Worm (Caenorhabditis elegans): Measurements from ENCODE around the gene F13A7.7.

DNA sequence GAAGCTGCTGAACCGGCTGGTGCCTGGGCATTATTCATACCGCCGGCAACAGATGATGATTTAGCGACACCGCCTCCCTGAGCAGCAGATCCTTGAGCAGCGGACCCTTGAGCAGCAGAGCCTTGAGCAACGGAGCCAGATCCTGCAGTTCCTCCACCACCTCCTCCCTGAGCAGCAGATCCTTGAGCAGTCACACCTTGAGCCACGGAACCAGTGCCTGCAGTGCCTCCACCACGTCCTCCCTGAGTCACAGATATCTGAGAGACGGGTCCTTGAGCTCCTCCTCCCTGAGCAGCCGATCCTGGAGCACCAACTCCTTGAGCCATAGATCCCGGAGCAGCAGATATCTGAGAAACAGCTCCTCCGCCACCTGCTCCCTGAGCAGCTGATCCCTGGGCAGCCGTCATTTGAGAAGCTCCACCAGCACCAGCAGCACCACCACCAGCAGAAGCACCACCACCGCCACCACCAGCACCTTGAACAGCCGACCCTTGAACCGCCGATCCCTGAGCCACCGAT lies 7.1 kb downstream of the F13A7.7 start:
- no peak for TF ChIP-seq hnd-1 (tag; optimal IDR thresholded peaks at IDR 0.05)
- TF ChIP-seq aly-1 (tag; optimal IDR thresholded peaks at IDR 0.05): no peak
- no peak for TF ChIP-seq hmbx-1 (tag; optimal IDR thresholded peaks at IDR 0.05)
